Worm (Caenorhabditis elegans): ENCODE data around the gene ncx-1.
A peak's percentile ranks its signal among the peaks of the same experiment; 100 is the strongest.

Gene ncx-1

DNA sequence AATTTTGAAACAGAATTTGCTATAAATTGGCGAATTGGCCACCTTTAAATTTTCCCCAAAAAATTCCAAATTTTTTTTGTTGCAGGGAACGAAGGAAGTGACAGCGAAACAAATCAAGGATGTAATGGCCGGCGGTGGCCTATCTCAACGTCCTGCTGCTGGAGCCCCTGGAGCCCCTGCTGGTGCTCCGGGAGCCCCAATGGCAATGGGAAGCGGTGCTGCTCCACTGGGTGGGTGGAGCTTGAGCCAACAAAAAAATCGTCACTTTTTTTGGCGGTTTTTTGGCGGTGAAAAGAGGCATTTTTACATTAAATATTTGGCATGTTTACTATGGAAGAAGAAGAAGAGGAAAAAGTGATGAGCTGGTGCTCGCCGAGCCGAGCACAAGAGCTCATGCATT, 23.3 kb downstream of the ncx-1 start:
- peak; percentile 6 for TF ChIP-seq unc-55 (GFP tag; optimal IDR thresholded peaks at IDR 0.05)
- no peak for TF ChIP-seq sma-9 (GFP tag; optimal IDR thresholded peaks at IDR 0.05)
- TF ChIP-seq sma-9 (tag; optimal IDR thresholded peaks at IDR 0.05) = no peak
- TF ChIP-seq egl-27 (tag; optimal IDR thresholded peaks at IDR 0.05) = no peak

- no peak for TF ChIP-seq F13H6.1 (tag; optimal IDR thresholded peaks at IDR 0.05)
- TF ChIP-seq unc-62 (GFP tag; optimal IDR thresholded peaks at IDR 0.05) = no peak
- no peak for TF ChIP-seq nhr-129 (tag; optimal IDR thresholded peaks at IDR 0.05)
- TF ChIP-seq nhr-237 (tag; optimal IDR thresholded peaks at IDR 0.05) = no peak
- no peak for TF ChIP-seq mab-5 (tag; optimal IDR thresholded peaks at IDR 0.05)
Observed at ce11 chrV:20094908-20095307, 25.6 kb downstream of the ncx-1 start, which contains the start of gene nlp-69. TSS of gene nlp-69 (minus strand) at chrV:20095008.

ce11 chrV:20093940-20094339, 26.5 kb downstream of the ncx-1 start:
- TF ChIP-seq F13H6.1 (tag; optimal IDR thresholded peaks at IDR 0.05) = no peak
- no peak for TF ChIP-seq ztf-4 (tag; optimal IDR thresholded peaks at IDR 0.05)
- TF ChIP-seq ztf-1 (GFP tag; conservative IDR thresholded peaks at IDR 0.05) = no peak
- no peak for TF ChIP-seq nhr-23 (tag; optimal IDR thresholded peaks at IDR 0.05)
- no peak for TF ChIP-seq nhr-25 (tag; optimal IDR thresholded peaks at IDR 0.05)
- no peak for TF ChIP-seq mbf-1 (tag; optimal IDR thresholded peaks at IDR 0.05)

- TF ChIP-seq nhr-129 (tag; optimal IDR thresholded peaks at IDR 0.05) = peak; percentile 4
- TF ChIP-seq unc-55 (GFP tag; optimal IDR thresholded peaks at IDR 0.05) = peak; percentile 22
- no peak for TF ChIP-seq fos-1 (tag; optimal IDR thresholded peaks at IDR 0.05)
- peak in 1 of 2 experiments; percentile 10 for TF ChIP-seq lsy-2 (tag; optimal IDR thresholded peaks at IDR 0.05)
- peak in 1 of 2 experiments; percentile 2 for TF ChIP-seq mdl-1 (tag; optimal IDR thresholded peaks at IDR 0.05)
- TF ChIP-seq crh-2 (tag; optimal IDR thresholded peaks at IDR 0.05) = peak; percentile 64
Observed at ce11 chrV:20090698-20091313, 29.7 kb downstream of the ncx-1 start, which contains the start of the genes dcs-1 and sec-23. TSS of gene dcs-1 (minus strand) at chrV:20090743. TSS of gene sec-23 (plus strand) at chrV:20091263.

DNA sequence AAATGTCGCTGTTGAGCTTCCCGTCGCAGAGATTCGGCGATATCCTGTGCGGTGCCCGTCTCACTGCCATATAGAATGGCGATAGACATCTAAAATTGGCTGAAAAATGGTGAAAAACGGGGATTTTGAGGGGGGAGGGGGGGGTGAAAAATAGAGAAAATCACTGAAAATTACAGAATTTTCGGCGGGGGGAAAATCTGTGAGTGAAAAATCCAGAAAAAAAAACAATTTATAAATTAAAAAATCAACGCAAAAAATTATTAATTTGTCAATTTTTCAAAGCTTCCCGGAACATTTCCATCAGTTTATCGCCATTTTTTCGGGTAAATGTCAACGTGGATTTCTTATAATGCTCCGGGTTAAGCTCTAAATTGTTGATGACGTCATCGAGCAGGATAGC, 32.8 kb downstream of the ncx-1 start, which contains the start of gene fre-1:
TSS of gene fre-1 (minus strand) at position 101 of the 400 bp plus-strand sequence.
- TF ChIP-seq peb-1 (tag; optimal IDR thresholded peaks at IDR 0.05) = no peak
- no peak for TF ChIP-seq ztf-1 (GFP tag; conservative IDR thresholded peaks at IDR 0.05)
- no peak for TF ChIP-seq egl-27 (tag; optimal IDR thresholded peaks at IDR 0.05)
- TF ChIP-seq skn-1 (tag; optimal IDR thresholded peaks at IDR 0.05) = no peak
- no peak for TF ChIP-seq mab-5 (tag; optimal IDR thresholded peaks at IDR 0.05)
- TF ChIP-seq nhr-129 (tag; optimal IDR thresholded peaks at IDR 0.05) = no peak
- TF ChIP-seq ceh-16 (tag; optimal IDR thresholded peaks at IDR 0.05) = no peak
- no peak for TF ChIP-seq ceh-82 (tag; optimal IDR thresholded peaks at IDR 0.05)

ce11 chrV:20074345-20074744, 46.1 kb downstream of the ncx-1 start:
- TF ChIP-seq skn-1 (tag; optimal IDR thresholded peaks at IDR 0.05) = no peak
- TF ChIP-seq gmeb-1 (tag; optimal IDR thresholded peaks at IDR 0.05) = peak; percentile 27
- peak; percentile 16 for TF ChIP-seq fos-1 (tag; optimal IDR thresholded peaks at IDR 0.05)

DNA sequence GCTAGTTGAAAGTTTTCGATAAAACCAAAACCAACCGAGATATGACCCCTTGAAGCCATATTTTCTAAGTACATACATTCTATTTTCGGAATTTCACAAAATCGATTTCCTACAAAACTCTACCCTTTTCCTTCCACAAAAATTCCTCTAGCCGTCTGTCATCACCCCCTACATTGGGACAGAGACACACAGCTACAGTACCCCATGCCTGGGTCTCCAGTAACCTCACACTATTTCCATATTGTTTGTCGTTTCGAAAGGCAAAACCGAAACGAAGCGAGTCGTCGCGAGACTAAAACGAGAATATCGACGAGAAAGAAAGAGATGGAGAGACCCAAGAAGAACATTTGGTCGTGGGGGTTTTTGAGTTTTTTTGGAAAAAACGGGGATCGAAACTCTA, 52.1 kb downstream of the ncx-1 start:
- TF ChIP-seq lsy-2 (tag; optimal IDR thresholded peaks at IDR 0.05) (peak; percentile 39 to 58), nhr-237 (tag; optimal IDR thresholded peaks at IDR 0.05) (no peak), F13H6.1 (tag; optimal IDR thresholded peaks at IDR 0.05) (peak; percentile 19), unc-39 (tag; optimal IDR thresholded peaks at IDR 0.05) (no peak), lin-39 (tag; optimal IDR thresholded peaks at IDR 0.05) (no peak), nhr-11 (tag; optimal IDR thresholded peaks at IDR 0.05) (no peak), nhr-129 (tag; optimal IDR thresholded peaks at IDR 0.05) (peak; percentile 33)

- TF ChIP-seq ama-1 (optimal IDR thresholded peaks at IDR 0.05) = no peak
- no peak for TF ChIP-seq ztf-4 (tag; optimal IDR thresholded peaks at IDR 0.05)
- TF ChIP-seq peb-1 (tag; optimal IDR thresholded peaks at IDR 0.05) = no peak
- TF ChIP-seq sma-3 (GFP tag; optimal IDR thresholded peaks at IDR 0.05) = no peak
- TF ChIP-seq nhr-10 (tag; optimal IDR thresholded peaks at IDR 0.05) = no peak
- TF ChIP-seq aly-2 (tag; optimal IDR thresholded peaks at IDR 0.05) = no peak
- no peak for TF ChIP-seq skn-1 (tag; optimal IDR thresholded peaks at IDR 0.05)
- TF ChIP-seq nhr-11 (tag; optimal IDR thresholded peaks at IDR 0.05) = no peak
- TF ChIP-seq lsy-2 (tag; optimal IDR thresholded peaks at IDR 0.05) = no peak
Observed at ce11 chrV:20067075-20067474, 53.4 kb downstream of the ncx-1 start.
